Worm (Caenorhabditis elegans) whole organism, L2 larva: ENCODE measurements around the gene fic-1.

ENCODE experiments used
- ZK546.5 ChIP-seq: sonication (generic microtip); optimal IDR thresholded peaks from 2 replicates; lab custom pipeline; 2017; ENCODE audit warnings: missing biosample characterization, missing genetic modification characterization
- ama-1 ChIP-seq: fragments of 150-350 bp; optimal IDR thresholded peaks from 2 replicates; lab custom pipeline; 2018; ENCODE audit warnings: inconsistent platforms
- ceh-82 ChIP-seq: fragments of 150-350 bp; optimal IDR thresholded peaks from 2 replicates; lab custom pipeline; 2014; ENCODE audit warnings: missing biosample characterization, missing genetic modification characterization
- egl-27 ChIP-seq: sonication (generic microtip); optimal IDR thresholded peaks from 3 replicates; lab custom pipeline; 2017; ENCODE audit warnings: missing biosample characterization, missing genetic modification reagents, missing genetic modification characterization
- lin-13 ChIP-seq: fragments of 150-350 bp; optimal IDR thresholded peaks from 2 replicates; lab custom pipeline; 2014; ENCODE audit warnings: missing biosample characterization, missing genetic modification reagents, missing genetic modification characterization
- lin-39 ChIP-seq: fragments of 150-350 bp; optimal IDR thresholded peaks from 2 replicates; lab custom pipeline; 2014; ENCODE audit warnings: missing biosample characterization, missing genetic modification reagents, missing genetic modification characterization
- nhr-129 ChIP-seq: fragments of 150-350 bp; optimal IDR thresholded peaks from 2 replicates; lab custom pipeline; 2014; ENCODE audit warnings: missing biosample characterization, missing genetic modification characterization
- nhr-21 ChIP-seq: fragments of 150-350 bp; optimal IDR thresholded peaks from 2 replicates; lab custom pipeline; 2014; ENCODE audit warnings: missing biosample characterization, missing genetic modification characterization
- nhr-237 ChIP-seq: fragments of 150-350 bp; optimal IDR thresholded peaks from 2 replicates; lab custom pipeline; 2014; ENCODE audit warnings: missing biosample characterization, missing genetic modification characterization
- nhr-77 ChIP-seq: fragments of 150-350 bp; optimal IDR thresholded peaks from 2 replicates; lab custom pipeline; 2014; ENCODE audit warnings: missing biosample characterization, missing genetic modification characterization
- sem-4 ChIP-seq: fragments of 150-350 bp; optimal IDR thresholded peaks from 2 replicates; lab custom pipeline; 2014; ENCODE audit warnings: missing biosample characterization, missing genetic modification reagents, missing genetic modification characterization
- snpc-4 ChIP-seq: fragments of 150-350 bp; optimal IDR thresholded peaks from 2 replicates; lab custom pipeline; 2014; ENCODE audit warnings: missing biosample characterization, missing genetic modification characterization

DNA sequence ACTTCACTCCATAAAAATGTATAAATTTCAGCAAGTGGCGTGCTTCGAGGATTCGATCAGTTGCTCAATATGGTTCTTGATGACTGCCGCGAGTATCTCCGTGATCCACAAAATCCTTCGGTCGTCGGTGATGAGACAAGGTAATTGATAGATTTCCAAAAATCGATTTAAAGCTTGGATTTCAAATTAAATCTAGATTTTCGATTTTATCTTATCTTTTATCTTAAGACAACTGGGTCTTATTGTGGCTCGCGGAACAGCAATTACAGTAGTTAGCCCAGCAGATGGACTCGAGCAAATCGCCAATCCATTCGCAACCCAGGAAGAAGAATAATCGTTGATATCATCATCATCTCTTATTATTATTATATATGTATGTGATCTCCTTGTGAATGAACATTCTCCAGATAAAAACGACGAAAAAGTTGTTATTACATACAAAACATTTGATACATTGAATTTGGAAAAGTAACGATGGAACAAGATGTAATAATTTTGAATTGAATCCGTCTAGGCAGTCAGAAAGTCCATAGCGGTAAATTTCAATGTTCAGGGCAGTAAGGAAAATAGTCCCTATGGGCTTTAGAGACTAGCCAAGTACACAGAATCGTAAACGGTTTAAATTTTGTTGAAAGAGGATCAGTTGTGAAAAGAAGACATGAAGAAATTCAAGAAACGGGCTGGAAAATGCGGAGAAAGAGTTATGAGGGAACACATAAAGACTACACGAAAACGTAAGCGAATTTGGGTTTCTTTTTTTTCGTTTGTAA, 3.3 kb upstream of the fic-1 start:
- TF ChIP-seq lin-13 (GFP tag; lab: Kevin White, UChicago), result no peak
- TF ChIP-seq nhr-77 (tag; lab: Kevin White, UChicago), result no peak
- no peak for TF ChIP-seq sem-4 (tag; lab: Kevin White, UChicago)
- TF ChIP-seq nhr-129, result peak; percentile 36
- TF ChIP-seq ZK546.5 (tag; lab: Kevin White, UChicago), result no peak
- TF ChIP-seq nhr-237 (tag; lab: Kevin White, UChicago), result no peak
- TF ChIP-seq ama-1 (lab: Kevin White, UChicago), result peak; percentile 66
- TF ChIP-seq snpc-4, result no peak
- no peak for TF ChIP-seq egl-27 (tag; lab: Kevin White, UChicago)
- TF ChIP-seq lin-39, result no peak
- no peak for TF ChIP-seq nhr-21 (tag; lab: Kevin White, UChicago)
- TF ChIP-seq ceh-82 (tag; lab: Kevin White, UChicago), result no peak
